Fruit fly (Drosophila melanogaster) whole organism, embryonic: ENCODE measurements around the gene Ten-m.

ENCODE experiments used
- Ada2b ChIP-seq: fragments of 200-800 bp; sonication (Bioruptor generic); IDR thresholded peaks from 2 replicates; pipeline ENCODE4 v1.3.6; 2022; ENCODE audit warnings: missing biosample characterization, missing genetic modification characterization
- CG15514 ChIP-seq: fragments of 200-800 bp; sonication (Bioruptor generic); optimal IDR thresholded peaks from 3 replicates; lab custom pipeline; 2017; ENCODE audit warnings: missing biosample characterization, missing genetic modification characterization, mild to moderate bottlenecking, moderate library complexity, missing genetic modification reagents
- CG30403 ChIP-seq: fragments of 200-800 bp; sonication (Bioruptor generic); optimal IDR thresholded peaks from 3 replicates; lab custom pipeline; 2016; ENCODE audit warnings: missing biosample characterization, missing genetic modification characterization
- CG8290 ChIP-seq, 3 experiments: fragments of 200-800 bp; sonication (Bioruptor generic); optimal IDR thresholded peaks; 2 replicates each; lab custom pipeline; 2016 to 2019; ENCODE audit warnings: missing biosample characterization in 3 of 3, missing genetic modification characterization in 3 of 3, mild to moderate bottlenecking in 2 of 3, moderate library complexity in 1 of 3
- CG8478 ChIP-seq: fragments of >200 bp; optimal IDR thresholded peaks from 2 replicates; lab custom pipeline; 2018
- CG9876 ChIP-seq: fragments of 200-800 bp; sonication (Bioruptor generic); optimal IDR thresholded peaks from 2 replicates; lab custom pipeline; 2016; ENCODE audit warnings: missing biosample characterization, missing genetic modification characterization
- Dek ChIP-seq: fragments of 200-800 bp; sonication (Bioruptor generic); optimal IDR thresholded peaks from 3 replicates; lab custom pipeline; 2019; ENCODE audit warnings: missing biosample characterization, mild to moderate bottlenecking, missing genetic modification characterization, moderate library complexity
- Dip3 ChIP-seq: fragments of 200-800 bp; sonication (Bioruptor generic); optimal IDR thresholded peaks from 3 replicates; lab custom pipeline; 2016; ENCODE audit warnings: missing biosample characterization, missing genetic modification characterization
- Hmx ChIP-seq: fragments of 200-800 bp; sonication (Bioruptor generic); optimal IDR thresholded peaks from 2 replicates; lab custom pipeline; 2016; ENCODE audit warnings: missing biosample characterization, missing genetic modification characterization
- Rfx ChIP-seq: fragments of 200-800 bp; sonication (Bioruptor generic); IDR thresholded peaks from 2 replicates; pipeline ENCODE4 v1.3.6; 2022; ENCODE audit warnings: missing biosample characterization, missing genetic modification characterization
- ash1 ChIP-seq: fragments of 200-800 bp; sonication (Bioruptor generic); optimal IDR thresholded peaks from 2 replicates; lab custom pipeline; 2018; ENCODE audit warnings: missing biosample characterization, mild to moderate bottlenecking, missing genetic modification characterization
- kay ChIP-seq: fragments of 200-800 bp; sonication (Bioruptor generic); optimal IDR thresholded peaks from 2 replicates; lab custom pipeline; 2016; ENCODE audit warnings: missing biosample characterization, missing genetic modification characterization
- phol ChIP-seq: fragments of 200-800 bp; sonication (Bioruptor generic); optimal IDR thresholded peaks from 3 replicates; lab custom pipeline; 2018; ENCODE audit warnings: missing biosample characterization, mild to moderate bottlenecking, missing genetic modification characterization, moderate library complexity
- zfh2 ChIP-seq: fragments of 200-800 bp; sonication (Bioruptor generic); optimal IDR thresholded peaks from 2 replicates; lab custom pipeline; 2016; ENCODE audit warnings: missing biosample characterization, missing genetic modification characterization

DNA sequence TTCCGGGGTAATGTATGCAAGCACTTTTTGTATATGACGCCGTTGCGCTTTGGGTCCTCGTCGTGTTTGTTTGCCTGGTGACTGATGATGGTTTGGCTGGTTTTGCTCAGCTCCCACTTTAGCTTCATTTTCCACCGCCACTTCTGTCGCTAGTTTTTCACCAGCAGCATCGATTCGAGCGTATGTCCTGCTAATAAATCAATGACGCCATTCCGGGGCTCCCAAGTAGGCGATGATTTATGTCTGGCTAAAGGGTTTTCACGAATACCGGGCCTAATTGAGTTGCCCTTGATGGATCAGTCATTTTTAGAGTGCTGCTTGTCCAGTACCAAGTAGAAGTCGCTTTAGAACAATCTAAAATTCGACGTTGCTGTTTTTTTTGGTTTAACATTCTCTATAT, 78.2 kb downstream of the Ten-m start, which contains the start of gene CG32450:
- TF ChIP-seq ash1 (GFP tag; lab: Kevin White, UChicago) (no peak), CG15514 (GFP tag; lab: Kevin White, UChicago) (no peak), CG30403 (no peak), Hmx (GFP tag; lab: Kevin White, UChicago) (no peak), kay (GFP tag; lab: Kevin White, UChicago) (no peak), Dek (tag; lab: Kevin White, UChicago) (no peak), Rfx (no peak), CG9876 (GFP tag; lab: Kevin White, UChicago) (no peak), CG8478 (lab: Kevin White, UChicago) (no peak), zfh2 (GFP tag; lab: Kevin White, UChicago) (no peak), Dip3 (no peak), Ada2b (GFP tag; lab: Robert Waterston, UW) (no peak), CG8290 (GFP tag; optimal IDR thresholded peaks at IDR 0.05; lab: Kevin White, UChicago) (no peak), CG8290 (tag; optimal IDR thresholded peaks at IDR 0.05; lab: Kevin White, UChicago) (no peak), phol (tag; lab: Kevin White, UChicago) (no peak)
